Fruit fly (Drosophila melanogaster): ENCODE results near the gene CG13318.

DNA sequence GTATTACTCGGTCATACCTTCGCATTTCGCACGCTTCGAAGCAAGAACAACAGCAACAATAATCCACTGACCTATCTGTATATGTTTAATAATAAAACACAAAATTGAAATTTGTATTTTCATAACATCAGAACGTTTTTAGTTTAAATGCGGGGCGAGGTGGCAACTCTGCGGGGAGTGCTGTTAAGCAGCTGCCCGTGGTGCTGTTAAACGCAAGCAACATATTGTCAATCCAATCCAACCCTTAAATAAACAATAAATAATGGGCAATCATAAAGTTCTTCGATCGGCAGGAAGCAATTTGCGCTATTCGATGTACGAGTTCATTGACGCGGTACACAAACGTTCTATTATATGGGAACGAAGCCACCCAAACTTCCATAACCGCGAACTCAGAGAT, 33.6 kb upstream of the CG13318 start, which contains the start of gene hng2:
- TF ChIP-seq sage (GFP tag; optimal IDR thresholded peaks at IDR 0.05) (no peak), usp (GFP tag; optimal IDR thresholded peaks at IDR 0.05) (no peak), GATAd (GFP tag; optimal IDR thresholded peaks at IDR 0.05) (no peak), psq (GFP tag; optimal IDR thresholded peaks at IDR 0.05) (no peak), Hnf4 (GFP tag; optimal IDR thresholded peaks at IDR 0.05) (no peak), rgr (GFP tag; optimal IDR thresholded peaks at IDR 0.05) (no peak), fru (GFP tag; optimal IDR thresholded peaks at IDR 0.05) (no peak), h (GFP tag; optimal IDR thresholded peaks at IDR 0.05) (no peak), Dif (GFP tag; optimal IDR thresholded peaks at IDR 0.05; ENCODE audit: partially characterized antibody) (no peak), pan (optimal IDR thresholded peaks at IDR 0.05) (no peak)

Data from whole organism, wandering third instar larva.